Worm (Caenorhabditis elegans): ENCODE measurements around the gene R74.8.

- TF ChIP-seq nhr-12 (tag; optimal IDR thresholded peaks at IDR 0.05), result no peak
- no peak for TF ChIP-seq pha-4 (tag; optimal IDR thresholded peaks at IDR 0.05)
- no peak for TF ChIP-seq snpc-4 (tag; optimal IDR thresholded peaks at IDR 0.05)
- no peak for TF ChIP-seq flh-1 (GFP tag; optimal IDR thresholded peaks at IDR 0.05)
- no peak for TF ChIP-seq mls-2 (tag; optimal IDR thresholded peaks at IDR 0.05)
These were observed 42.0 kb upstream of the R74.8 start, which contains the start of gene C16C10.8 for ce11 chrIII:4164071-4164470.

Data from whole organism, mixed stage, embryonic.